Worm (Caenorhabditis elegans): Measurements from ENCODE around the gene cyp-14A2.

- TF ChIP-seq nhr-80 (tag; optimal IDR thresholded peaks at IDR 0.05): no peak
- TF ChIP-seq F55B11.4 (tag; optimal IDR thresholded peaks at IDR 0.05; ENCODE audit: borderline replicate concordance, insufficient read depth): no peak
- TF ChIP-seq attf-5 (GFP tag; optimal IDR thresholded peaks at IDR 0.05): no peak
- no peak for TF ChIP-seq madf-8 (GFP tag; conservative IDR thresholded peaks at IDR 0.05)
- no peak for TF ChIP-seq egl-18 (GFP tag; IDR thresholded peaks at IDR 0.05)
- TF ChIP-seq sdz-38 (tag; optimal IDR thresholded peaks at IDR 0.05): no peak
- TF ChIP-seq ama-1 (optimal IDR thresholded peaks at IDR 0.05): no peak
- no peak for TF ChIP-seq ama-1 (GFP tag; optimal IDR thresholded peaks at IDR 0.05)
- TF ChIP-seq zfh-2 (GFP tag; conservative IDR thresholded peaks at IDR 0.05): no peak
- TF ChIP-seq B0019.2 (GFP tag; conservative IDR thresholded peaks at IDR 0.05): no peak
- TF ChIP-seq unc-62 (GFP tag; optimal IDR thresholded peaks at IDR 0.05): no peak
- no peak for TF ChIP-seq Y56A3A.18 (GFP tag; IDR thresholded peaks at IDR 0.05)
Measured at ce11 chrX:13237102-13237501, 32.4 kb downstream of the cyp-14A2 start, which contains the start of gene K08H2.3.
